Worm (Caenorhabditis elegans) whole organism, young adult: ENCODE data around the gene rpa-1.

ENCODE experiments used
- B0019.2 ChIP-seq: fragments of 200-800 bp; sonication (Bioruptor generic); conservative IDR thresholded peaks from 2 replicates; pipeline ENCODE4 v1.3.6; 2022; ENCODE audit warnings: missing genetic modification reagents, missing genetic modification characterization, missing compliant biosample characterization
- F37B4.10 ChIP-seq: fragments of 200-800 bp; sonication (Bioruptor generic); IDR thresholded peaks from 2 replicates; pipeline ENCODE4 v1.3.6; 2022; ENCODE audit warnings: missing genetic modification characterization, missing compliant biosample characterization
- T07F8.4 ChIP-seq: sonication (generic microtip); optimal IDR thresholded peaks from 2 replicates; lab custom pipeline; 2016; ENCODE audit warnings: mild to moderate bottlenecking, missing genetic modification characterization, moderate library complexity, missing compliant biosample characterization
- Y56A3A.18 ChIP-seq: fragments of 200-800 bp; sonication (Bioruptor generic); IDR thresholded peaks from 2 replicates; pipeline ENCODE4 v1.3.6; 2022; ENCODE audit warnings: missing genetic modification reagents, missing genetic modification characterization, missing compliant biosample characterization
- ZK185.1 ChIP-seq: sonication (generic microtip); optimal IDR thresholded peaks from 2 replicates; lab custom pipeline; 2016; ENCODE audit warnings: mild to moderate bottlenecking, missing genetic modification characterization, missing compliant biosample characterization; ENCODE audit not compliant: poor library complexity, severe bottlenecking
- ama-1 ChIP-seq, 3 experiments: fragments of 150-350 bp in 1 of 3; sonication (generic microtip) in 2 of 3; optimal IDR thresholded peaks; 2 replicates each; lab custom pipeline; 2014 to 2018; ENCODE audit warnings: missing biosample characterization in 2 of 3, missing genetic modification characterization in 2 of 3, missing genetic modification reagents in 2 of 3
- aptf-2 ChIP-seq: fragments of 200-800 bp; sonication (Bioruptor generic); conservative IDR thresholded peaks from 2 replicates; pipeline ENCODE4 v1.3.6; 2022; ENCODE audit warnings: missing genetic modification reagents, missing genetic modification characterization, missing compliant biosample characterization
- aptf-3 ChIP-seq: fragments of 200-800 bp; sonication (Bioruptor generic); IDR thresholded peaks from 2 replicates; pipeline ENCODE4 v1.3.6; 2022; ENCODE audit warnings: missing genetic modification characterization, missing compliant biosample characterization
- atf-7 ChIP-seq: sonication (generic microtip); optimal IDR thresholded peaks from 2 replicates; lab custom pipeline; 2017; ENCODE audit warnings: mild to moderate bottlenecking, missing genetic modification characterization, missing compliant biosample characterization
- attf-6 ChIP-seq: fragments of 200-800 bp; sonication (Bioruptor generic); IDR thresholded peaks from 2 replicates; pipeline ENCODE4 v1.3.6; 2022; ENCODE audit warnings: missing genetic modification reagents, missing genetic modification characterization, missing compliant biosample characterization
- cebp-1 ChIP-seq, 2 experiments: fragments of 200-800 bp in 1 of 2; sonication (Bioruptor generic) in 1 of 2; sonication (generic microtip) in 1 of 2; IDR thresholded peaks in 1 of 2; optimal IDR thresholded peaks in 1 of 2; 2 replicates each; pipeline versions ENCODE4 v1.3.6 to Lab custom; 2017 to 2022; ENCODE audit warnings: missing compliant biosample characterization in 2 of 2, missing genetic modification characterization in 2 of 2, mild to moderate bottlenecking in 1 of 2, missing genetic modification reagents in 1 of 2, moderate library complexity in 1 of 2
- dox-1 ChIP-seq: fragments of 200-800 bp; sonication (Bioruptor generic); IDR thresholded peaks from 2 replicates; pipeline ENCODE4 v1.3.6; 2022; ENCODE audit warnings: missing genetic modification reagents, missing genetic modification characterization, missing compliant biosample characterization
- ets-4 ChIP-seq: fragments of 200-800 bp; sonication (Bioruptor generic); optimal IDR thresholded peaks from 2 replicates; lab custom pipeline; 2018; ENCODE audit warnings: mild to moderate bottlenecking, missing genetic modification characterization, missing compliant biosample characterization
- hlh-12 ChIP-seq: sonication (generic microtip); optimal IDR thresholded peaks from 2 replicates; lab custom pipeline; 2016; ENCODE audit warnings: missing genetic modification characterization, missing compliant biosample characterization
- hmg-20 ChIP-seq: fragments of 200-800 bp; sonication (Bioruptor generic); IDR thresholded peaks from 2 replicates; pipeline ENCODE4 v1.3.6; 2022; ENCODE audit warnings: missing genetic modification reagents, missing genetic modification characterization, missing compliant biosample characterization
- let-607 ChIP-seq, 2 experiments: fragments of 200-800 bp in 1 of 2; sonication (Bioruptor generic) in 1 of 2; sonication (generic microtip) in 1 of 2; optimal IDR thresholded peaks; 2 replicates each; lab custom pipeline; 2016 to 2018; ENCODE audit warnings: mild to moderate bottlenecking in 2 of 2, missing compliant biosample characterization in 2 of 2, missing genetic modification characterization in 2 of 2, moderate library complexity in 2 of 2, missing genotype in 1 of 2
- lin-26 ChIP-seq: fragments of 200-800 bp; sonication (Bioruptor generic); IDR thresholded peaks from 2 replicates; pipeline ENCODE4 v1.3.6; 2022; ENCODE audit warnings: missing genetic modification reagents, missing genetic modification characterization, missing compliant biosample characterization
- lin-40 ChIP-seq: sonication (generic microtip); optimal IDR thresholded peaks from 2 replicates; lab custom pipeline; 2016; ENCODE audit warnings: missing genetic modification characterization, mild to moderate bottlenecking, missing compliant biosample characterization, missing genotype, missing genetic modification reagents
- madf-3 ChIP-seq: fragments of 200-800 bp; sonication (Bioruptor generic); IDR thresholded peaks from 2 replicates; pipeline ENCODE4 v1.3.6; 2022; ENCODE audit warnings: missing genetic modification reagents, missing genetic modification characterization, missing compliant biosample characterization
- mcd-1 ChIP-seq: fragments of 200-800 bp; sonication (Bioruptor generic); IDR thresholded peaks from 2 replicates; pipeline ENCODE4 v1.3.6; 2022; ENCODE audit warnings: missing genetic modification reagents, missing genetic modification characterization, missing compliant biosample characterization
- mxl-1 ChIP-seq: sonication (generic microtip); optimal IDR thresholded peaks from 2 replicates; lab custom pipeline; 2016; ENCODE audit warnings: missing genetic modification characterization, missing compliant biosample characterization
- nfya-2 ChIP-seq: fragments of 200-800 bp; sonication (Bioruptor generic); IDR thresholded peaks from 2 replicates; pipeline ENCODE4 v1.3.6; 2022; ENCODE audit warnings: missing genetic modification reagents, missing genetic modification characterization, missing compliant biosample characterization
- nfyb-1 ChIP-seq: fragments of 200-800 bp; sonication (Bioruptor generic); IDR thresholded peaks from 2 replicates; pipeline ENCODE4 v1.3.6; 2022; ENCODE audit warnings: missing genetic modification reagents, missing genetic modification characterization, missing compliant biosample characterization
- nhr-80 ChIP-seq: sonication (generic microtip); optimal IDR thresholded peaks from 2 replicates; lab custom pipeline; 2016; ENCODE audit warnings: missing genetic modification characterization, missing compliant biosample characterization
- rcor-1 ChIP-seq: fragments of 200-800 bp; sonication (Bioruptor generic); IDR thresholded peaks from 2 replicates; pipeline ENCODE4 v1.3.6; 2022; ENCODE audit warnings: missing genetic modification reagents, missing genetic modification characterization, missing compliant biosample characterization
- rec-8 ChIP-seq, 2 experiments: sonication (generic microtip); optimal IDR thresholded peaks; 2 replicates each; lab custom pipeline; 2016; ENCODE audit warnings: mild to moderate bottlenecking in 2 of 2, missing genetic modification characterization in 2 of 2, missing genetic modification reagents in 2 of 2, missing genotype in 2 of 2, missing biosample characterization in 1 of 2, missing compliant biosample characterization in 1 of 2, moderate library complexity in 1 of 2
- tbx-9 ChIP-seq: sonication (generic microtip); optimal IDR thresholded peaks from 2 replicates; lab custom pipeline; 2016; ENCODE audit warnings: borderline replicate concordance, missing genetic modification characterization, inconsistent platforms, missing compliant biosample characterization
- unc-62 ChIP-seq: fragments of 150-350 bp; optimal IDR thresholded peaks from 2 replicates; lab custom pipeline; 2014; ENCODE audit warnings: missing biosample characterization, missing genetic modification reagents, missing genetic modification characterization
- xnd-1 ChIP-seq: sonication (generic microtip); optimal IDR thresholded peaks from 2 replicates; lab custom pipeline; 2016; ENCODE audit warnings: missing genotype, missing genetic modification reagents, missing genetic modification characterization, missing compliant biosample characterization
- zfh-2 ChIP-seq: fragments of 200-800 bp; sonication (Bioruptor generic); conservative IDR thresholded peaks from 2 replicates; pipeline ENCODE4 v1.3.6; 2022; ENCODE audit warnings: missing genetic modification reagents, missing genetic modification characterization, missing compliant biosample characterization
- ztf-28 ChIP-seq: fragments of 200-800 bp; sonication (Bioruptor generic); IDR thresholded peaks from 2 replicates; pipeline ENCODE4 v1.3.6; 2022; ENCODE audit warnings: missing genetic modification reagents, missing genetic modification characterization, missing compliant biosample characterization
- ztf-3 ChIP-seq: fragments of 200-800 bp; sonication (Bioruptor generic); optimal IDR thresholded peaks from 2 replicates; lab custom pipeline; 2018; ENCODE audit warnings: mild to moderate bottlenecking, missing genetic modification characterization, missing compliant biosample characterization

Gene rpa-1

DNA sequence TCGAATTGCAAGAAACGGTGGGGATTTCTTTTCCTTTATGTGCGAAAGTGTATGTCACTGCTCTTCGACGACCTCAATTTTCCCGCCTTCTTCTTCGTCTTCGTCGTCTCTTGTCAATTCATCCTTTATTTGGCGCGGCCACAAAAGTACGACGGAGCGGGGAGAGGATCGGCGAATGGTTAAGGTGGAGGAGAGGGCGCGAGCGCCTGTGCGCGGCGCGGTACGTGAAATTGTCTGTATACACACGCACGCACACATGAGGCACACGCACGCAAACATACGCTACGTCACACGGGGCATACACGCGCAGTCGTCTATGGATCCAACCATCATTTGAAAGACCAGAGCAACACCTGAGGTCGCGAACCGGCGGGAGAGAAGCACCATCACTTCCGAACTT is 29.1 kb upstream of the rpa-1 start:
- TF ChIP-seq F37B4.10 (GFP tag; lab: Robert Waterston, UW) (0 out of 2 replicates have a peak, but pooled peaks have one; percentile 14), ztf-3 (no peak), nfyb-1 (GFP tag; lab: Robert Waterston, UW) (0 out of 2 replicates have a peak, but pooled peaks have one; percentile 17), let-607 (tag; optimal IDR thresholded peaks at IDR 0.05; lab: Kevin White, UChicago) (no peak), dox-1 (GFP tag; lab: Robert Waterston, UW) (0 out of 2 replicates have a peak, but pooled peaks have one; percentile 13), unc-62 (no peak), cebp-1 (GFP tag; IDR thresholded peaks at IDR 0.05; lab: Robert Waterston, UW) (no peak), cebp-1 (tag; optimal IDR thresholded peaks at IDR 0.05; lab: Kevin White, UChicago) (peak; percentile 41), lin-26 (peak; percentile 14; the same call in 1 of the 2 replicates), madf-3 (GFP tag; lab: Robert Waterston, UW) (0 out of 2 replicates have a peak, but pooled peaks have one; percentile 41), attf-6 (GFP tag; lab: Robert Waterston, UW) (no peak), zfh-2 (peak; percentile 92)
- TF ChIP-seq, all 124 proteins: peak for 7

DNA sequence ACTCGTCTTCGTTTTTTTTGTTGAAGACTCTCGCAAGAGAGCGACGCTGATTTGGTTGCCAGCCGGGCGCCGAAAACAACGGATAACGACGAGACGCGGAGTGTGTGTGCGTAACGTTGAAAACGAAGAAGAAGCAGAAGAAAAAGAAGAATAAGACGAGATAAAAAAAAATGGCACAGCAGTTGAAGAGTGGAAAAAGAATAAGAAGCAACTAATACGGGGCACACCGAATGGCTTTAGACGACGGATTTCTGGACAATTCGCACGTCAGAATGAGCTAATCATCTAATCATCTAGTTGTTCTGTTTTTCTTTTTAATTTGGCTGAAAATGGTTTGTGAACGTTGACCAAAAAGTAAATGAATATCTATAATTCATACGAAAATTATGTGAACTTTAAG is 27.4 kb upstream of the rpa-1 start:
- no peak for TF ChIP-seq F37B4.10 (GFP tag; lab: Robert Waterston, UW)
- no peak for TF ChIP-seq hlh-12
- TF ChIP-seq tbx-9 (tag; lab: Kevin White, UChicago): no peak
- no peak for TF ChIP-seq hmg-20 (GFP tag; lab: Robert Waterston, UW)
- no peak for TF ChIP-seq T07F8.4
- TF ChIP-seq Y56A3A.18 (GFP tag; lab: Robert Waterston, UW): no peak
- TF ChIP-seq lin-40 (tag; lab: Kevin White, UChicago): no peak
- TF ChIP-seq aptf-3 (GFP tag; lab: Robert Waterston, UW): no peak
- no peak for TF ChIP-seq rec-8 (tag; optimal IDR thresholded peaks at IDR 0.05; lab: Kevin White, UChicago)
- TF ChIP-seq, all 124 proteins: peak for 0

ce11 chrII:7639036-7639435 is 25.3 kb upstream of the rpa-1 start:
- peak; percentile 47 for TF ChIP-seq dox-1 (GFP tag; lab: Robert Waterston, UW)
- 0 out of 2 replicates have a peak, but pooled peaks have one; percentile 24 for TF ChIP-seq ztf-28 (GFP tag; lab: Robert Waterston, UW)
- TF ChIP-seq cebp-1 (GFP tag; IDR thresholded peaks at IDR 0.05; lab: Robert Waterston, UW): no peak
- TF ChIP-seq cebp-1 (tag; optimal IDR thresholded peaks at IDR 0.05; lab: Kevin White, UChicago): peak; percentile 6
- peak; percentile 94 for TF ChIP-seq nhr-80 (tag; lab: Kevin White, UChicago)
- peak; percentile 31 for TF ChIP-seq atf-7 (tag; lab: Kevin White, UChicago)
- no peak for TF ChIP-seq rcor-1 (GFP tag; lab: Robert Waterston, UW)
- TF ChIP-seq B0019.2: no peak
- peak; percentile 31 for TF ChIP-seq ets-4 (GFP tag; lab: Kevin White, UChicago)

DNA sequence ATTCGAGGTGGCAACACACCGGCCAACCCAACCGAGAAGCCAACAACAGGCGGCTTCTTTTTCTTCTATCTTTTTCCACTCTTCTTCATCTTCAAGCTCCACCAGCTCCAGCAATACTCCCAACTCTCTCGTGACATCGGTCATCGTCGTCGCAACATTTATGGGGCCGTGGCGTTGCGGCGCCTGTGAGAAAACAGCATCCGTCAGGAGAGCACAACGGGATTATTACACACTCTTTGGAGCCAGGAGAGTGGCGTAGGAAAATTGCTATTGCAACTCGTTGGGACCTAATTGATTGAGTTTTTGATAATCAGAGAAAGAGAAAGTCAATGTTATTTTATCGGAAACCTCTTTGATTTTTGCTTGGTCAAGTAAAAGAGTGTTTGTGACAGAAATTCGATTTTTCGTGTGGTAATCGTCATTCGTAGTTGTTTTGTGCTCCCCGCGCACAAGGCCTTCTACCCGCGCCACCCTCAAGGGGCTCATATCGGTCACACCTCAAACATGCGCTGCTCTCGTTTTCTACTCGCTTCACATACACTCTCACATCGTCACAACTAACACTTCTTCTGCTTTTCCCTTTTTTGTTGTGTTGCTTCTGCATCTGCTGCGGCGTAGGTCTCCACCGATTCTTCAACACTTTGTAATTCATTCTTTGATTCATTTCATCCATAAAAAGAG is 24.1 kb upstream of the rpa-1 start:
- no peak for TF ChIP-seq nfya-2 (GFP tag; lab: Robert Waterston, UW)
- no peak for TF ChIP-seq Y56A3A.18 (GFP tag; lab: Robert Waterston, UW)
- no peak for TF ChIP-seq unc-62
- no peak for TF ChIP-seq ZK185.1
- peak; percentile 42; the same call in 1 of the 2 replicates for TF ChIP-seq ztf-28 (GFP tag; lab: Robert Waterston, UW)
- TF ChIP-seq zfh-2: 0 out of 2 replicates have a peak, but pooled peaks have one; percentile 26
- TF ChIP-seq mcd-1 (GFP tag; lab: Robert Waterston, UW): no peak
- no peak for TF ChIP-seq ama-1 (optimal IDR thresholded peaks at IDR 0.05; lab: Kevin White, UChicago)
- no peak for TF ChIP-seq ama-1 (GFP tag; optimal IDR thresholded peaks at IDR 0.05; lab: Kevin White, UChicago)
- TF ChIP-seq mxl-1 (tag; lab: Kevin White, UChicago): no peak
- TF ChIP-seq aptf-2 (GFP tag; lab: Robert Waterston, UW): no peak
- no peak for TF ChIP-seq xnd-1 (tag; lab: Kevin White, UChicago)
- TF ChIP-seq, all 124 proteins: peak for 2
